Fruit fly (Drosophila melanogaster): ENCODE results near the gene ich.
A peak's percentile ranks its signal among the peaks of the same experiment; 100 is the strongest.

ich gene

DNA sequence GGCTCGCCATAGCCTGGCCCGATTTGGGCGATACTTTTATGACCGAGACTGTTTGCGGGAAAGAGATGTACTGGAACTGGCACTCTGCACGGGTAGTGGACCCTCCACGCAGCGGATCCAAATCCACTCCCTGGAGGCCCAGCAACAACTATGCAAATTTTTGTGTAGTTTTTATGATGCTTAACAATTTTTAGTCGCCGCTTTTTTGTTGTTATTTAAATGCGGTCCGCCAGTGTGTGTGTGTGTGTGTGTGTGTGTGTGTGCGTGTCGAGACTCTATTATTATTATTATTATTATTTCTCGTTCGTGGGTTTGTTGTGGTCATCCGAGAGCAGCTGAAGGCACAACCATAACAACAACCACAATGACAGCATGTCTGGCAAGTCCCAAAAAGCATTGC, 3.7 kb downstream of the ich start:
- no peak for TF ChIP-seq jim (GFP tag; optimal IDR thresholded peaks at IDR 0.05)
- no peak for TF ChIP-seq Hr78 (GFP tag; optimal IDR thresholded peaks at IDR 0.05)
- TF ChIP-seq CrebA (GFP tag; optimal IDR thresholded peaks at IDR 0.05; ENCODE audit: borderline replicate concordance): no peak
- no peak for TF ChIP-seq GATAd (GFP tag; optimal IDR thresholded peaks at IDR 0.05)
- peak; percentile 84 for TF ChIP-seq Dfd (GFP tag; optimal IDR thresholded peaks at IDR 0.05)
- no peak for TF ChIP-seq Hnf4 (GFP tag; optimal IDR thresholded peaks at IDR 0.05)

DNA sequence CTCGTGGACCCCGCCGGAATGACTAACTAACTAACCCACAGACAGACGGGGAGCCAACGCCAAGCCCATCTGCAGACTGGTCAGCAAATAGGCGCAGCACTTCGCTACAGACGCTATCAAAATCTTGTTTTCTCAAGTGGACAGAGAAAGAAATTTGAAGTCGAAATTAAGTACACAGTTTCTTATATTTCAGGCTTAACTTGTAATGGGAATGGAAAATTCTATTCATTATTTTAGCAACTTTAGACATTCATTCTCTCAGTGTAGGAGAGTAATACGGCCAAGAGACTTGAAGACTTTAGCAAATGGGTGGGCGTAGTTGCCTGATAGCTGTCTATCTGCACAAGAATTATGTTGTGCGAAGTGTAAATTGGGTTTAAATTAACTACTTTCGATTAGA, 4.5 kb downstream of the ich start:
- TF ChIP-seq Hr78 (GFP tag; optimal IDR thresholded peaks at IDR 0.05): no peak
- no peak for TF ChIP-seq lola (GFP tag; optimal IDR thresholded peaks at IDR 0.05)
- no peak for TF ChIP-seq dsf (GFP tag; optimal IDR thresholded peaks at IDR 0.05; ENCODE audit: borderline replicate concordance)
- no peak for TF ChIP-seq ey (GFP tag; optimal IDR thresholded peaks at IDR 0.05)

DNA sequence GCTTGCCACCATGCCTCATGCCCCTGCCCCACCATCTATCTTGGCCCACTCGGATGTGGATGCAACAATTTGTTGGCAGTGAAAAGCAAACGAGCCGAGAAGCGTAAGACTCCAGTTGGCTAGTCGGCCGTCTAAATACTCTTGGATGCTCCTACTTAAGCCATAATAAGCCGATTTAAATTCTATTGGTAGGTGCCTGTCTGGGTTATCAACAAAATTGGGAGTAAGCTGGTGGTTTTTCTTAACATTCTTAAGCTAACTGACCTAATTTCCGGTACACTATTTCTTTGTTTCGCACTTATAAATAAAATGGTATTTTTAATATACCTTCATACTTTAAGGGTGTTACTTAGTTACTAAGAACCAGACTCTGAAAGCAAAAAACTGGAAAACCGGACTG, 5.1 kb downstream of the ich start:
- peak; percentile 14 for TF ChIP-seq fru (GFP tag; optimal IDR thresholded peaks at IDR 0.05)
- TF ChIP-seq Abd-B (GFP tag; optimal IDR thresholded peaks at IDR 0.05): no peak
- peak; percentile 13 for TF ChIP-seq rgr (GFP tag; optimal IDR thresholded peaks at IDR 0.05)
- TF ChIP-seq pan (optimal IDR thresholded peaks at IDR 0.05): no peak
- TF ChIP-seq N (GFP tag; optimal IDR thresholded peaks at IDR 0.05): no peak
- TF ChIP-seq Rel (GFP tag; optimal IDR thresholded peaks at IDR 0.05): no peak
- TF ChIP-seq Rel (tag; optimal IDR thresholded peaks at IDR 0.05): no peak
- no peak for TF ChIP-seq Mio (GFP tag; optimal IDR thresholded peaks at IDR 0.05)
- no peak for TF ChIP-seq jim (GFP tag; optimal IDR thresholded peaks at IDR 0.05)
- TF ChIP-seq Myc (optimal IDR thresholded peaks at IDR 0.05): no peak
- TF ChIP-seq woc (GFP tag; optimal IDR thresholded peaks at IDR 0.05): peak; percentile 90
- TF ChIP-seq Dif (GFP tag; optimal IDR thresholded peaks at IDR 0.05; ENCODE audit: partially characterized antibody): no peak
- no peak for TF ChIP-seq usp (GFP tag; optimal IDR thresholded peaks at IDR 0.05)
- TF ChIP-seq CrebA (GFP tag; optimal IDR thresholded peaks at IDR 0.05; ENCODE audit: borderline replicate concordance): no peak
- no peak for TF ChIP-seq Hr78 (GFP tag; optimal IDR thresholded peaks at IDR 0.05)
- no peak for TF ChIP-seq CG32264 (GFP tag; optimal IDR thresholded peaks at IDR 0.05)
- TF ChIP-seq Dfd (GFP tag; optimal IDR thresholded peaks at IDR 0.05): no peak
- no peak for TF ChIP-seq tai (GFP tag; optimal IDR thresholded peaks at IDR 0.05)
- no peak for TF ChIP-seq Hr83 (GFP tag; optimal IDR thresholded peaks at IDR 0.05; ENCODE audit: poor library complexity, severe bottlenecking)
- no peak for TF ChIP-seq GATAd (GFP tag; optimal IDR thresholded peaks at IDR 0.05)
- peak; percentile 41 for TF ChIP-seq h (GFP tag; optimal IDR thresholded peaks at IDR 0.05)
- peak; percentile 34 for TF ChIP-seq OdsH (GFP tag; optimal IDR thresholded peaks at IDR 0.05)
- TF ChIP-seq HLH106 (tag; optimal IDR thresholded peaks at IDR 0.05): peak; percentile 47
- no peak for TF ChIP-seq brk (GFP tag; optimal IDR thresholded peaks at IDR 0.05)
- no peak for TF ChIP-seq Hnf4 (GFP tag; optimal IDR thresholded peaks at IDR 0.05)
- no peak for TF ChIP-seq sv (GFP tag; optimal IDR thresholded peaks at IDR 0.05)
- TF ChIP-seq psq (GFP tag; optimal IDR thresholded peaks at IDR 0.05): peak; percentile 66
- peak; percentile 47 for TF ChIP-seq Sp1 (GFP tag; optimal IDR thresholded peaks at IDR 0.05)
- no peak for TF ChIP-seq dsf (GFP tag; optimal IDR thresholded peaks at IDR 0.05; ENCODE audit: borderline replicate concordance)
- TF ChIP-seq Jra (GFP tag; optimal IDR thresholded peaks at IDR 0.05): no peak
- peak; percentile 27 for TF ChIP-seq br (GFP tag; optimal IDR thresholded peaks at IDR 0.05)
- peak in 1 of 2 experiments; percentile 33 for TF ChIP-seq foxo (GFP tag; optimal IDR thresholded peaks at IDR 0.05)
- no peak for TF ChIP-seq sage (GFP tag; optimal IDR thresholded peaks at IDR 0.05)
- TF ChIP-seq ey (GFP tag; optimal IDR thresholded peaks at IDR 0.05): no peak
- TF ChIP-seq dl (GFP tag; optimal IDR thresholded peaks at IDR 0.05; ENCODE audit: insufficient read depth in 1 of 2, partially characterized antibody in 2 of 2): no peak
- TF ChIP-seq Vsx2 (GFP tag; optimal IDR thresholded peaks at IDR 0.05; ENCODE audit: partially characterized antibody): no peak
- TF ChIP-seq lola (GFP tag; optimal IDR thresholded peaks at IDR 0.05): no peak

DNA sequence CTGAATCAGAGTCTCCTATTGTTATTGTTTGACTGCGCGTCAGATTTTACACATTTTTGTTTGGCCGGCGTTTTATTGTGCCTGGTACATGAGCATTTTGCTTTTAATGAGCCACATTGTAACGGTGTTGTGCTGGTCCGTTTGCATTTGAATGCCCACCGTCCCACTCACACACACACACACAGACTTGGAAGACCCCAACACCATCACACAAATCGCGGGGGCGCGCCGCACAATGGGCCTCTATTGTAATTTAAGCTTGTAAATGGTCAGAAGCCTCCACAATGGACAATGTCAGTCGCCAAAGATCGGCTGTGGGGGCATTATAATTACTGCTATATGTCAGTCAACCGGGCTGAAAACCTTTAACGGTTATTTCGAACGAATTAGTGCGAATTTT, 6.5 kb downstream of the ich start:
- no peak for TF ChIP-seq lola (GFP tag; optimal IDR thresholded peaks at IDR 0.05)
- no peak for TF ChIP-seq ey (GFP tag; optimal IDR thresholded peaks at IDR 0.05)
- no peak for TF ChIP-seq tai (GFP tag; optimal IDR thresholded peaks at IDR 0.05)
- no peak for TF ChIP-seq br (GFP tag; optimal IDR thresholded peaks at IDR 0.05)
- no peak for TF ChIP-seq fru (GFP tag; optimal IDR thresholded peaks at IDR 0.05)
- TF ChIP-seq GATAd (GFP tag; optimal IDR thresholded peaks at IDR 0.05): no peak
- TF ChIP-seq dmrt93B (GFP tag; optimal IDR thresholded peaks at IDR 0.05): no peak
- no peak for TF ChIP-seq Hr83 (GFP tag; optimal IDR thresholded peaks at IDR 0.05; ENCODE audit: poor library complexity, severe bottlenecking)
- TF ChIP-seq CG32264 (GFP tag; optimal IDR thresholded peaks at IDR 0.05): no peak
- no peak for TF ChIP-seq OdsH (GFP tag; optimal IDR thresholded peaks at IDR 0.05)
- no peak for TF ChIP-seq pan (optimal IDR thresholded peaks at IDR 0.05)
